Worm (Caenorhabditis elegans): ENCODE results near the gene F31E3.2.

The F31E3.2 gene

DNA sequence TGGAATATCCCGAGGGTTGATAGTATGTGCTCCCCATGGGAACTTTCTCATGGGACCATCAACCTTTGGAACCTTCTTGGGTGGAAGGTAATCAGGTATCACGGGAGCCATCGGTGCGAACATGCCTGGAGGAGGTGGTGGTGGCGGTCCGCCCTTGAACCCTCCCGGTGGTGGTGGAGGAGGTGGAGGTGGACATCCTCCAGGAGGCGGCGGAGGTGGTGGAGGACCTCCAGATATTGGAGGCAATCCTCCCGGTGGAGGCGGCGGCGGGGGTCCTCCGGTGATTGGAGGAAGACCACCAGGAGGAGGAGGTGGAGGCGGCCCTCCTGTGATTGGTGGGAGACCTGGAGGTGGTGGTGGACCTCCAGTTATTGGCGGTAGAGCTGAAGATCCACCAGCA lies 52.1 kb downstream of the F31E3.2 start:
- TF ChIP-seq ceh-83 (GFP tag; optimal IDR thresholded peaks at IDR 0.05) = no peak
- TF ChIP-seq mep-1 (tag; optimal IDR thresholded peaks at IDR 0.05) = no peak
- TF ChIP-seq nhr-237 (tag; optimal IDR thresholded peaks at IDR 0.05) = no peak
- no peak for TF ChIP-seq ces-1 (GFP tag; optimal IDR thresholded peaks at IDR 0.05)
- no peak for TF ChIP-seq nhr-12 (tag; optimal IDR thresholded peaks at IDR 0.05)
- no peak for TF ChIP-seq bed-3 (GFP tag; optimal IDR thresholded peaks at IDR 0.05)
- no peak for TF ChIP-seq cnd-1 (tag; optimal IDR thresholded peaks at IDR 0.05)
- TF ChIP-seq ceh-43 (GFP tag; optimal IDR thresholded peaks at IDR 0.05) = no peak
- no peak for TF ChIP-seq zip-8 (tag; optimal IDR thresholded peaks at IDR 0.05)
- no peak for TF ChIP-seq unc-120 (tag; optimal IDR thresholded peaks at IDR 0.05; ENCODE audit: poor library complexity, severe bottlenecking)
- no peak for TF ChIP-seq snpc-4 (tag; optimal IDR thresholded peaks at IDR 0.05)
- TF ChIP-seq nhr-76 (tag; optimal IDR thresholded peaks at IDR 0.05) = no peak
- no peak for TF ChIP-seq mls-2 (tag; optimal IDR thresholded peaks at IDR 0.05)
- TF ChIP-seq ham-2 (GFP tag; optimal IDR thresholded peaks at IDR 0.05) = no peak
- TF ChIP-seq nhr-2 (tag; optimal IDR thresholded peaks at IDR 0.05) = no peak

All from whole organism, mixed stage, embryonic.